Fruit fly (Drosophila melanogaster) whole organism, embryonic: ENCODE measurements around the gene Vps26.

Source experiments
- Atf-2 ChIP-seq: fragments of 200-800 bp; sonication (Bioruptor generic); optimal IDR thresholded peaks from 2 replicates; lab custom pipeline; 2016; ENCODE audit warnings: missing biosample characterization, missing genetic modification characterization
- C15 ChIP-seq: fragments of 200-800 bp; sonication (Bioruptor generic); IDR thresholded peaks from 3 replicates; pipeline ENCODE4 v1.3.6; 2022; ENCODE audit warnings: missing biosample characterization, missing genetic modification characterization
- CG10209 ChIP-seq: fragments of 200-800 bp; sonication (Bioruptor generic); optimal IDR thresholded peaks from 3 replicates; lab custom pipeline; 2017; ENCODE audit warnings: missing biosample characterization, mild to moderate bottlenecking, missing genetic modification characterization, missing genetic modification reagents
- CG10462 ChIP-seq: fragments of 200-800 bp; sonication (Bioruptor generic); optimal IDR thresholded peaks from 2 replicates; lab custom pipeline; 2016; ENCODE audit warnings: missing biosample characterization, missing genetic modification characterization
- CG10565 ChIP-seq: fragments of 200-800 bp; sonication (Bioruptor generic); optimal IDR thresholded peaks from 3 replicates; lab custom pipeline; 2016; ENCODE audit warnings: missing biosample characterization, mild to moderate bottlenecking, missing genetic modification characterization
- CG11085 ChIP-seq: fragments of 200-800 bp; sonication (Bioruptor generic); IDR thresholded peaks from 2 replicates; pipeline ENCODE4 v1.3.6; 2022; ENCODE audit warnings: missing biosample characterization, missing genetic modification characterization
- CG12155 ChIP-seq: fragments of 200-800 bp; sonication (Bioruptor generic); optimal IDR thresholded peaks from 3 replicates; lab custom pipeline; 2016; ENCODE audit warnings: missing biosample characterization, missing genetic modification characterization
- CG1233 ChIP-seq: fragments of 200-800 bp; sonication (Bioruptor generic); optimal IDR thresholded peaks from 4 replicates; lab custom pipeline; 2018; ENCODE audit warnings: missing biosample characterization, mild to moderate bottlenecking, missing genetic modification characterization
- CG12391 ChIP-seq: fragments of 200-800 bp; sonication (Bioruptor generic); optimal IDR thresholded peaks from 3 replicates; lab custom pipeline; 2018; ENCODE audit warnings: missing biosample characterization, mild to moderate bottlenecking, missing genetic modification characterization, moderate library complexity
- CG12744 ChIP-seq: fragments of 200-800 bp; sonication (Bioruptor generic); optimal IDR thresholded peaks from 2 replicates; lab custom pipeline; 2016; ENCODE audit warnings: missing biosample characterization, missing genetic modification characterization
- CG13624 ChIP-seq: fragments of 200-800 bp; sonication (Bioruptor generic); optimal IDR thresholded peaks from 2 replicates; lab custom pipeline; 2016; ENCODE audit warnings: missing biosample characterization, missing genetic modification characterization
- CG15696 ChIP-seq: fragments of 200-800 bp; sonication (Bioruptor generic); optimal IDR thresholded peaks from 2 replicates; lab custom pipeline; 2019; ENCODE audit warnings: missing biosample characterization, mild to moderate bottlenecking, missing genetic modification characterization, moderate library complexity
- CG1647 ChIP-seq: fragments of 200-800 bp; sonication (Bioruptor generic); optimal IDR thresholded peaks from 3 replicates; lab custom pipeline; 2016; ENCODE audit warnings: missing biosample characterization, missing genetic modification characterization
- CG18476 ChIP-seq: fragments of 200-800 bp; sonication (Bioruptor generic); optimal IDR thresholded peaks from 2 replicates; lab custom pipeline; 2016; ENCODE audit warnings: missing biosample characterization, mild to moderate bottlenecking, missing genetic modification characterization
- CG34422 ChIP-seq: fragments of 200-800 bp; sonication (Bioruptor generic); IDR thresholded peaks from 3 replicates; pipeline ENCODE4 v1.3.6; 2022; ENCODE audit warnings: missing biosample characterization, missing genetic modification characterization
- CG6272 ChIP-seq: fragments of 200-800 bp; sonication (Bioruptor generic); IDR thresholded peaks from 2 replicates; pipeline ENCODE4 v1.3.6; 2022; ENCODE audit warnings: missing biosample characterization, missing genetic modification characterization
- CG6813 ChIP-seq: fragments of 200-800 bp; sonication (Bioruptor generic); optimal IDR thresholded peaks from 2 replicates; lab custom pipeline; 2017; ENCODE audit warnings: missing biosample characterization, missing genetic modification characterization, mild to moderate bottlenecking, moderate library complexity, missing genetic modification reagents
- CG7271 ChIP-seq: fragments of 200-800 bp; sonication (Bioruptor generic); optimal IDR thresholded peaks from 2 replicates; lab custom pipeline; 2018; ENCODE audit warnings: missing biosample characterization, mild to moderate bottlenecking, missing genetic modification characterization, moderate library complexity
- CG7839 ChIP-seq: fragments of 200-800 bp; sonication (Bioruptor generic); optimal IDR thresholded peaks from 3 replicates; lab custom pipeline; 2018; ENCODE audit warnings: missing biosample characterization, mild to moderate bottlenecking, missing genetic modification characterization, moderate library complexity
- CG8924 ChIP-seq: fragments of 200-800 bp; optimal IDR thresholded peaks from 3 replicates; lab custom pipeline; 2019; ENCODE audit warnings: missing biosample characterization, mild to moderate bottlenecking, missing genetic modification characterization, moderate library complexity
- Dll ChIP-seq: fragments of 200-800 bp; sonication (Bioruptor generic); IDR thresholded peaks from 4 replicates; pipeline ENCODE4 v1.3.6; 2022; ENCODE audit warnings: missing biosample characterization, missing genetic modification characterization; ENCODE audit not compliant: partially characterized antibody
- H2.0 ChIP-seq: fragments of 200-800 bp; sonication (Bioruptor generic); IDR thresholded peaks from 2 replicates; pipeline ENCODE4 v1.3.6; 2022; ENCODE audit warnings: missing biosample characterization, missing genetic modification characterization
- HLH54F ChIP-seq: fragments of 200-800 bp; sonication (Bioruptor generic); optimal IDR thresholded peaks from 3 replicates; lab custom pipeline; 2016; ENCODE audit warnings: missing biosample characterization, missing genetic modification characterization
- HLHmδ ChIP-seq: fragments of 200-800 bp; sonication (Bioruptor generic); optimal IDR thresholded peaks from 2 replicates; lab custom pipeline; 2018; ENCODE audit warnings: missing biosample characterization, mild to moderate bottlenecking, missing genetic modification characterization, moderate library complexity
- Hand ChIP-seq: fragments of 200-800 bp; sonication (Bioruptor generic); optimal IDR thresholded peaks from 2 replicates; lab custom pipeline; 2017; ENCODE audit warnings: mild to moderate bottlenecking, missing biosample characterization, missing genetic modification reagents, missing genetic modification characterization
- Hmr ChIP-seq: fragments of 200-800 bp; sonication (Bioruptor generic); optimal IDR thresholded peaks from 3 replicates; lab custom pipeline; 2017; ENCODE audit warnings: mild to moderate bottlenecking, missing biosample characterization, missing genetic modification reagents, missing genetic modification characterization
- Hr3 ChIP-seq: fragments of 200-800 bp; sonication (Bioruptor generic); optimal IDR thresholded peaks from 3 replicates; lab custom pipeline; 2016; ENCODE audit warnings: missing biosample characterization, missing genetic modification characterization
- NC2β ChIP-seq: fragments of 200-800 bp; sonication (Bioruptor generic); optimal IDR thresholded peaks from 2 replicates; lab custom pipeline; 2016; ENCODE audit warnings: missing biosample characterization, missing genetic modification characterization
- NFAT ChIP-seq: fragments of 200-800 bp; sonication (Bioruptor generic); IDR thresholded peaks from 2 replicates; pipeline ENCODE4 v1.3.6; 2022; ENCODE audit warnings: missing biosample characterization, missing genetic modification characterization
- Neu2 ChIP-seq: fragments of 200-800 bp; sonication (Bioruptor generic); optimal IDR thresholded peaks from 3 replicates; lab custom pipeline; 2016; ENCODE audit warnings: missing biosample characterization, missing genetic modification characterization, borderline replicate concordance
- Rfx ChIP-seq: fragments of 200-800 bp; sonication (Bioruptor generic); IDR thresholded peaks from 2 replicates; pipeline ENCODE4 v1.3.6; 2022; ENCODE audit warnings: missing biosample characterization, missing genetic modification characterization
- Sin3A ChIP-seq: fragments of >200 bp; optimal IDR thresholded peaks from 2 replicates; lab custom pipeline; 2018
- Taf1 ChIP-seq: fragments of 200-800 bp; sonication (Bioruptor generic); IDR thresholded peaks from 2 replicates; pipeline ENCODE4 v1.3.6; 2022; ENCODE audit warnings: missing biosample characterization, missing genetic modification characterization
- Tbp ChIP-seq: fragments of >200 bp; optimal IDR thresholded peaks from 2 replicates; lab custom pipeline; 2018; ENCODE audit warnings: missing biosample characterization, missing genetic modification characterization
- Xrp1 ChIP-seq: fragments of 200-800 bp; sonication (Bioruptor generic); IDR thresholded peaks from 2 replicates; pipeline ENCODE4 v1.3.6; 2022; ENCODE audit warnings: missing biosample characterization, missing genetic modification characterization
- YL-1 ChIP-seq: fragments of 200-800 bp; sonication (Bioruptor generic); optimal IDR thresholded peaks from 3 replicates; lab custom pipeline; 2017; ENCODE audit warnings: missing biosample characterization, mild to moderate bottlenecking, missing genetic modification characterization
- amos ChIP-seq: fragments of 200-800 bp; sonication (Bioruptor generic); IDR thresholded peaks from 2 replicates; pipeline ENCODE4 v1.3.6; 2022; ENCODE audit warnings: missing biosample characterization, missing genetic modification characterization; ENCODE audit not compliant: partially characterized antibody
- ara ChIP-seq: fragments of 200-800 bp; sonication (Bioruptor generic); IDR thresholded peaks from 2 replicates; pipeline ENCODE4 v1.3.6; 2022; ENCODE audit warnings: missing biosample characterization, missing genetic modification characterization
- bigmax ChIP-seq: fragments of 200-800 bp; sonication (Bioruptor generic); optimal IDR thresholded peaks from 2 replicates; lab custom pipeline; 2018; ENCODE audit warnings: missing biosample characterization, mild to moderate bottlenecking, missing genetic modification characterization
- caup ChIP-seq: fragments of 200-800 bp; sonication (Bioruptor generic); optimal IDR thresholded peaks from 3 replicates; lab custom pipeline; 2017; ENCODE audit warnings: missing biosample characterization, mild to moderate bottlenecking, missing genetic modification characterization, moderate library complexity; ENCODE audit not compliant: severe bottlenecking
- dan ChIP-seq: fragments of 200-800 bp; sonication (Bioruptor generic); IDR thresholded peaks from 2 replicates; pipeline ENCODE4 v1.3.6; 2022; ENCODE audit warnings: missing biosample characterization, missing genetic modification characterization
- fd96Cb ChIP-seq: fragments of 200-800 bp; sonication (Bioruptor generic); optimal IDR thresholded peaks from 2 replicates; lab custom pipeline; 2018; ENCODE audit warnings: missing biosample characterization, mild to moderate bottlenecking, missing genetic modification characterization, moderate library complexity
- fu2 ChIP-seq: fragments of 200-800 bp; sonication (Bioruptor generic); optimal IDR thresholded peaks from 2 replicates; lab custom pipeline; 2016; ENCODE audit warnings: missing biosample characterization, missing genetic modification characterization
- kay ChIP-seq: fragments of 200-800 bp; sonication (Bioruptor generic); optimal IDR thresholded peaks from 2 replicates; lab custom pipeline; 2016; ENCODE audit warnings: missing biosample characterization, missing genetic modification characterization
- pzg ChIP-seq: fragments of 200-800 bp; sonication (Bioruptor generic); optimal IDR thresholded peaks from 3 replicates; lab custom pipeline; 2018; ENCODE audit warnings: missing biosample characterization, mild to moderate bottlenecking, missing genetic modification characterization, moderate library complexity
- sd ChIP-seq: fragments of 200-800 bp; sonication (Bioruptor generic); optimal IDR thresholded peaks from 3 replicates; lab custom pipeline; 2018; ENCODE audit warnings: missing biosample characterization, mild to moderate bottlenecking, missing genetic modification characterization, moderate library complexity
- sob ChIP-seq: fragments of 200-800 bp; sonication (Bioruptor generic); IDR thresholded peaks from 2 replicates; pipeline ENCODE4 v1.3.6; 2022; ENCODE audit warnings: missing biosample characterization, missing genetic modification characterization
- sr ChIP-seq: fragments of 200-800 bp; sonication (Bioruptor generic); IDR thresholded peaks from 3 replicates; pipeline ENCODE4 v1.3.6; 2022; ENCODE audit warnings: missing biosample characterization, missing genetic modification characterization
- tin ChIP-seq: fragments of 200-800 bp; sonication (Bioruptor generic); optimal IDR thresholded peaks from 3 replicates; lab custom pipeline; 2016; ENCODE audit warnings: missing biosample characterization, missing genetic modification characterization
- tna ChIP-seq: fragments of 200-800 bp; sonication (Bioruptor generic); IDR thresholded peaks from 2 replicates; pipeline ENCODE4 v1.3.6; 2022; ENCODE audit warnings: missing biosample characterization, missing genetic modification characterization; ENCODE audit not compliant: partially characterized antibody

Gene Vps26

dm6 chrX:1922765-1923501, 49.3 kb downstream of the Vps26 start, which contains the start of the genes eIF2Bepsilon and Ocrl (continued):
- TF ChIP-seq NFAT (GFP tag; lab: Robert Waterston, UW): 0 out of 2 replicates have a peak, but pooled peaks have one; percentile 4
- TF ChIP-seq CG10209 (GFP tag; lab: Kevin White, UChicago): no peak
- no peak for TF ChIP-seq CG18476
- TF ChIP-seq YL-1 (GFP tag; lab: Kevin White, UChicago): peak; percentile 73
- no peak for TF ChIP-seq NC2β (GFP tag; lab: Kevin White, UChicago)
- TF ChIP-seq kay (GFP tag; lab: Kevin White, UChicago): peak; percentile 27
- TF ChIP-seq CG6813 (GFP tag; lab: Kevin White, UChicago): no peak
- TF ChIP-seq CG10565 (GFP tag; lab: Kevin White, UChicago): no peak
- no peak for TF ChIP-seq dan
- TF ChIP-seq sd: no peak
- no peak for TF ChIP-seq CG1233 (GFP tag; lab: Kevin White, UChicago)
- TF ChIP-seq CG11085 (GFP tag; lab: Robert Waterston, UW): no peak
- no peak for TF ChIP-seq Xrp1 (GFP tag; lab: Robert Waterston, UW)
- peak; percentile 72; the same call in 2 of the 3 replicates for TF ChIP-seq sr
- TF ChIP-seq Rfx (GFP tag; lab: Robert Waterston, UW): 0 out of 2 replicates have a peak, but pooled peaks have one; percentile 9
- TF ChIP-seq H2.0 (GFP tag; lab: Robert Waterston, UW): no peak
- no peak for TF ChIP-seq C15 (GFP tag; lab: Robert Waterston, UW)
- TF ChIP-seq CG7271: no peak
- TF ChIP-seq Neu2: peak; percentile 78
- no peak for TF ChIP-seq sob (GFP tag; lab: Robert Waterston, UW)
- no peak for TF ChIP-seq caup (GFP tag; lab: Kevin White, UChicago)
- no peak for TF ChIP-seq Dll (GFP tag; lab: Robert Waterston, UW)
- TF ChIP-seq CG12155 (GFP tag; lab: Kevin White, UChicago): peak; percentile 78
- no peak for TF ChIP-seq fd96Cb
- peak; percentile 48; the same call in 1 of the 3 replicates for TF ChIP-seq CG34422 (GFP tag; lab: Robert Waterston, UW)
- no peak for TF ChIP-seq Hr3 (GFP tag; lab: Kevin White, UChicago)
- no peak for TF ChIP-seq CG8924 (tag; lab: Kevin White, UChicago)
- TF ChIP-seq CG13624 (GFP tag; lab: Kevin White, UChicago): no peak
- TF ChIP-seq fu2 (GFP tag; lab: Kevin White, UChicago): no peak
- TF ChIP-seq Tbp (GFP tag; lab: Kevin White, UChicago): no peak
- TF ChIP-seq CG7839: no peak
- TF ChIP-seq amos (GFP tag; lab: Robert Waterston, UW): peak; percentile 46
- TF ChIP-seq ara: no peak
- TF ChIP-seq CG6272: no peak
- TF ChIP-seq CG12391 (tag; lab: Kevin White, UChicago): peak; percentile 33
- TF ChIP-seq tna: no peak
- TF ChIP-seq CG12744 (GFP tag; lab: Kevin White, UChicago): no peak
- no peak for TF ChIP-seq CG10462 (GFP tag; lab: Kevin White, UChicago)
- TF ChIP-seq Taf1 (GFP tag; lab: Robert Waterston, UW): no peak
- no peak for TF ChIP-seq bigmax (GFP tag; lab: Kevin White, UChicago)
- TF ChIP-seq pzg (GFP tag; lab: Kevin White, UChicago): peak; percentile 98
- no peak for TF ChIP-seq Atf-2 (GFP tag; lab: Kevin White, UChicago)
- no peak for TF ChIP-seq Hmr (GFP tag; lab: Kevin White, UChicago)
- no peak for TF ChIP-seq Hand (GFP tag; lab: Kevin White, UChicago)
- peak; percentile 70 for TF ChIP-seq HLHmδ (GFP tag; lab: Kevin White, UChicago)
- no peak for TF ChIP-seq CG1647 (GFP tag; lab: Kevin White, UChicago)
- no peak for TF ChIP-seq HLH54F (GFP tag; lab: Kevin White, UChicago)
- TF ChIP-seq CG15696 (tag; lab: Kevin White, UChicago): no peak
- peak; percentile 77 for TF ChIP-seq Sin3A
- no peak for TF ChIP-seq tin
